Worm (Caenorhabditis elegans) whole organism, L1 larva: ENCODE data around the gene cku-80.

Experiments used
- aly-2 ChIP-seq: fragments of 150-350 bp; optimal IDR thresholded peaks from 2 replicates; lab custom pipeline; 2014; ENCODE audit warnings: missing biosample characterization, missing genetic modification characterization
- blmp-1 ChIP-seq: fragments of 150-350 bp; optimal IDR thresholded peaks from 2 replicates; lab custom pipeline; 2014; ENCODE audit warnings: missing biosample characterization, missing genetic modification characterization
- ceh-8 ChIP-seq: fragments of 200-800 bp; sonication (Bioruptor generic); optimal IDR thresholded peaks from 2 replicates; lab custom pipeline; 2018; ENCODE audit warnings: mild to moderate bottlenecking, missing genetic modification characterization, moderate library complexity, missing compliant biosample characterization
- dsc-1 ChIP-seq: sonication (generic microtip); optimal IDR thresholded peaks from 2 replicates; lab custom pipeline; 2016; ENCODE audit warnings: mild to moderate bottlenecking, missing genetic modification characterization, missing compliant biosample characterization
- fos-1 ChIP-seq: fragments of 150-350 bp; optimal IDR thresholded peaks from 2 replicates; lab custom pipeline; 2014; ENCODE audit warnings: missing biosample characterization, missing genetic modification characterization
- grh-1 ChIP-seq: fragments of 200-800 bp; sonication (Bioruptor generic); IDR thresholded peaks from 2 replicates; pipeline ENCODE4 v1.3.6; 2022; ENCODE audit warnings: missing genetic modification reagents, missing genetic modification characterization, missing compliant biosample characterization
- jun-1 ChIP-seq: fragments of 150-350 bp; optimal IDR thresholded peaks from 2 replicates; lab custom pipeline; 2014; ENCODE audit warnings: missing biosample characterization, missing genetic modification reagents, missing genetic modification characterization
- lin-39 ChIP-seq: fragments of 150-350 bp; optimal IDR thresholded peaks from 2 replicates; lab custom pipeline; 2014; ENCODE audit warnings: missing biosample characterization, missing genetic modification reagents, missing genetic modification characterization
- mep-1 ChIP-seq: fragments of 150-350 bp; optimal IDR thresholded peaks from 2 replicates; lab custom pipeline; 2014; ENCODE audit warnings: missing biosample characterization, missing genetic modification characterization
- nhr-237 ChIP-seq: fragments of 150-350 bp; optimal IDR thresholded peaks from 2 replicates; lab custom pipeline; 2014; ENCODE audit warnings: missing biosample characterization, missing genetic modification characterization
- nhr-90 ChIP-seq: sonication (generic microtip); optimal IDR thresholded peaks from 2 replicates; lab custom pipeline; 2016; ENCODE audit warnings: mild to moderate bottlenecking, missing genetic modification characterization, missing compliant biosample characterization; ENCODE audit not compliant: poor library complexity
- pqm-1 ChIP-seq: sonication (generic microtip); optimal IDR thresholded peaks from 3 replicates; lab custom pipeline; 2017; ENCODE audit warnings: missing biosample characterization, missing genetic modification characterization
- unc-62 ChIP-seq: fragments of 150-350 bp; optimal IDR thresholded peaks from 2 replicates; lab custom pipeline; 2014; ENCODE audit warnings: missing biosample characterization, missing genetic modification reagents, missing genetic modification characterization

DNA sequence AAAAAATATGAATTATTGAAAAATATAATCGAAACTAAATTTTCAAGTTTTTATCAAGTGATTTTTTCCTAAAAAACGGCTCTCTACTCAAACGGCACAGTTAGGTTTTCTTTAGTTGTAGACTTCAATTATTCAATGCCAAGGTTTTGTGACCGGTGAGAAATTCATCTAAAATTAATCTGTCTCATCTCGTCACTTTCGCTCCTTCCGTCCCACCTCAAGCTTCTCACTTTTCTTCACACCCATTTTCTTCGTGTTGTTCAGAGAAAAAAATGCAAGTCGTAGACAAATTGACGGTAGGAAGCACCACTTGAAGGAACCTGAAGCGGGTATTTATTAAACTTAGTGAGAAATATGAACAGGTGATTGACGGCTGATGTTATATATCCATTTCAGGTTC, 28.3 kb upstream of the cku-80 start:
- TF ChIP-seq mep-1 (no peak), dsc-1 (tag; lab: Kevin White, UChicago) (no peak), grh-1 (GFP tag; lab: Robert Waterston, UW) (no peak), fos-1 (no peak), ceh-8 (GFP tag; lab: Kevin White, UChicago) (no peak), pqm-1 (no peak), lin-39 (tag; lab: Kevin White, UChicago) (no peak), blmp-1 (peak; percentile 88), aly-2 (tag; lab: Kevin White, UChicago) (no peak), jun-1 (no peak), nhr-90 (tag; lab: Kevin White, UChicago) (no peak), unc-62 (GFP tag; lab: Kevin White, UChicago) (no peak), nhr-237 (no peak)
